ENCODE assay signal across 3 fruit fly cellular contexts in genomic region chr2L:3585318-3585717, dm6.
TF ChIP-seq lines count a peak whose summit lies in the region.

No protein-coding gene starts in this region.

- TF ChIP-seq CTCF in whole organism, embryonic (GFP tag; optimal IDR thresholded peaks at IDR 0.05; lab: Kevin White, UChicago) = no peak

TF ChIP-seq in whole organism, embryonic, 481 proteins besides CTCF, POLR2A, EP300 and RAD21:
- TF ChIP-seq CG11093 (GFP tag; IDR thresholded peaks at IDR 0.05; lab: Robert Waterston, UW) (no peak), sens (GFP tag; lab: Kevin White, UChicago) (peak; percentile 23), CG2202 (tag; optimal IDR thresholded peaks at IDR 0.05; lab: Kevin White, UChicago) (no peak), tin (GFP tag; optimal IDR thresholded peaks at IDR 0.05; lab: Kevin White, UChicago) (no peak), Nf-YB (GFP tag; optimal IDR thresholded peaks at IDR 0.05; lab: Kevin White, UChicago) (no peak), CHES-1-like (GFP tag; optimal IDR thresholded peaks at IDR 0.05; lab: Kevin White, UChicago) (no peak), gro (GFP tag; optimal IDR thresholded peaks at IDR 0.05; lab: Kevin White, UChicago) (no peak), CG16813 (GFP tag; IDR thresholded peaks at IDR 0.05; lab: Robert Waterston, UW; ENCODE audit: partially characterized antibody) (no peak), CG8281 (tag; optimal IDR thresholded peaks at IDR 0.05; lab: Kevin White, UChicago) (peak; percentile 33), TFAM (GFP tag; optimal IDR thresholded peaks at IDR 0.05; lab: Kevin White, UChicago) (no peak), grau (tag; optimal IDR thresholded peaks at IDR 0.05; lab: Kevin White, UChicago) (peak; percentile 69), Scr (GFP tag; IDR thresholded peaks at IDR 0.05; lab: Robert Waterston, UW; ENCODE audit: partially characterized antibody) (no peak), onecut (GFP tag; IDR thresholded peaks at IDR 0.05; lab: Robert Waterston, UW) (no peak), Ets65A (GFP tag; lab: Kevin White, UChicago) (peak; percentile 22), tna (GFP tag; IDR thresholded peaks at IDR 0.05; lab: Robert Waterston, UW; ENCODE audit: partially characterized antibody) (no peak), CG32767 (GFP tag; IDR thresholded peaks at IDR 0.05; lab: Robert Waterston, UW) (no peak), Usf (GFP tag; optimal IDR thresholded peaks at IDR 0.05; lab: Kevin White, UChicago) (no peak), org-1 (GFP tag; optimal IDR thresholded peaks at IDR 0.05; lab: Kevin White, UChicago) (no peak), zf30C (GFP tag; optimal IDR thresholded peaks at IDR 0.05; lab: Kevin White, UChicago) (no peak), CG3847 (GFP tag; IDR thresholded peaks at IDR 0.05; lab: Robert Waterston, UW) (no peak)

TF ChIP-seq in whole organism, prepupa, 60 proteins besides CTCF, POLR2A, EP300 and RAD21:
- TF ChIP-seq CG15336 (GFP tag; IDR thresholded peaks at IDR 0.05; lab: Robert Waterston, UW) (no peak), CG16779 (tag; optimal IDR thresholded peaks at IDR 0.05; lab: Kevin White, UChicago) (no peak), Sox102F (GFP tag; optimal IDR thresholded peaks at IDR 0.05; lab: Kevin White, UChicago) (no peak), CG9139 (GFP tag; optimal IDR thresholded peaks at IDR 0.05; lab: Kevin White, UChicago) (no peak), Eip78C (GFP tag; lab: Kevin White, UChicago) (peak; percentile 11), Gug (GFP tag; IDR thresholded peaks at IDR 0.05; lab: Robert Waterston, UW) (no peak), svp (GFP tag; lab: Kevin White, UChicago) (peak; percentile 52)

TF ChIP-seq in whole organism, wandering third instar larva, 38 proteins besides CTCF, POLR2A, EP300 and RAD21:
- TF ChIP-seq foxo (GFP tag; optimal IDR thresholded peaks at IDR 0.05; lab: Kevin White, UChicago) (peak in 1 of 2 experiments; percentile 21), woc (GFP tag; optimal IDR thresholded peaks at IDR 0.05; lab: Kevin White, UChicago) (peak; percentile 2), h (GFP tag; optimal IDR thresholded peaks at IDR 0.05; lab: Kevin White, UChicago) (peak; percentile 8), usp (GFP tag; optimal IDR thresholded peaks at IDR 0.05; lab: Kevin White, UChicago) (no peak), Dfd (GFP tag; optimal IDR thresholded peaks at IDR 0.05; lab: Kevin White, UChicago) (no peak)
TF ChIP-seq in whole organism, wandering third instar larva: peak in this region for 3.
